Worm (Caenorhabditis elegans) whole organism, mixed stage, embryonic: ENCODE data around the gene vps-52.

Source experiments
- blmp-1 ChIP-seq: fragments of 150-350 bp; optimal IDR thresholded peaks from 2 replicates; lab custom pipeline; 2014; ENCODE audit warnings: missing biosample characterization, missing genetic modification characterization
- nhr-2 ChIP-seq: fragments of 150-350 bp; optimal IDR thresholded peaks from 2 replicates; lab custom pipeline; 2014; ENCODE audit warnings: missing biosample characterization, missing genetic modification characterization
- nhr-237 ChIP-seq: fragments of 150-350 bp; optimal IDR thresholded peaks from 2 replicates; lab custom pipeline; 2014; ENCODE audit warnings: missing biosample characterization, missing genetic modification characterization
- unc-62 ChIP-seq: fragments of 150-350 bp; optimal IDR thresholded peaks from 2 replicates; lab custom pipeline; 2014; ENCODE audit warnings: missing biosample characterization, missing genetic modification reagents, missing genetic modification characterization

DNA sequence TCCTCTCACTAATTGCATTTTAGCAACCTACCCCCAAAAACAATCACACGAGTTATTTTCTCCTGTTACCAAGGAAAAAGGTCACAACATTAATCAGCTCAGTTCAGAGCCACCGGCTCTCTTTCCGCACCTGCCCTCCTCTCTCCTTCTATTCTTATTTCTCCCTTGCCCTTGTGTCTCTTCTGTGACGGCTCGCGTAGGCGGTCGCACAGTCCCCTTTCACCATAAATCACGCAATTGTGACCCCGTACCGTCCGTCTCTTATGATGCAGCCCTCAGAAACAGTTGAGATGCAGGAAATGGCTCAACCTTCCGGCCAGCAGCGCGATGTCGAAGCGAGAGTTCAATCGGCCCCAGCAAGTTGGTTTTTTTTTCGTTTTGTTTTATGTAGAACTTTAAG, 2.5 kb upstream of the vps-52 start, which contains the start of gene sto-1:
- TF ChIP-seq nhr-2 (tag; lab: Kevin White, UChicago) (peak; percentile 73), nhr-237 (tag; lab: Kevin White, UChicago) (no peak), blmp-1 (tag; lab: Kevin White, UChicago) (no peak), unc-62 (GFP tag; lab: Kevin White, UChicago) (no peak)
